Fruit fly (Drosophila melanogaster) whole organism, prepupa: Measurements from ENCODE around the gene MED6.

ENCODE experiments used
- CG10631 ChIP-seq: fragments of 200-800 bp; sonication (Bioruptor generic); optimal IDR thresholded peaks from 2 replicates; lab custom pipeline; 2016; ENCODE audit warnings: missing biosample characterization, missing genetic modification characterization
- CG10669 ChIP-seq: fragments of 200-800 bp; sonication (Bioruptor generic); optimal IDR thresholded peaks from 3 replicates; lab custom pipeline; 2018; ENCODE audit warnings: missing biosample characterization, mild to moderate bottlenecking, missing genetic modification characterization, moderate library complexity
- CG11902 ChIP-seq: fragments of 200-800 bp; sonication (Bioruptor generic); optimal IDR thresholded peaks from 3 replicates; lab custom pipeline; 2016; ENCODE audit warnings: missing biosample characterization, missing genetic modification characterization
- CG15336 ChIP-seq: fragments of 200-800 bp; sonication (Bioruptor generic); IDR thresholded peaks from 2 replicates; pipeline ENCODE4 v1.3.6; 2022; ENCODE audit warnings: missing biosample characterization, missing genetic modification characterization
- CG1621 ChIP-seq: fragments of 200-800 bp; sonication (Bioruptor generic); optimal IDR thresholded peaks from 3 replicates; lab custom pipeline; 2018; ENCODE audit warnings: missing biosample characterization, mild to moderate bottlenecking, missing genetic modification characterization
- CG3032 ChIP-seq: fragments of 200-800 bp; optimal IDR thresholded peaks from 2 replicates; lab custom pipeline; 2019; ENCODE audit warnings: missing biosample characterization, mild to moderate bottlenecking, missing genetic modification characterization, moderate library complexity
- CG31627 ChIP-seq: fragments of 200-800 bp; sonication (Bioruptor generic); optimal IDR thresholded peaks from 3 replicates; lab custom pipeline; 2016; ENCODE audit warnings: missing biosample characterization, missing genetic modification characterization
- CG32006 ChIP-seq: fragments of 200-800 bp; sonication (Bioruptor generic); optimal IDR thresholded peaks from 3 replicates; lab custom pipeline; 2017; ENCODE audit warnings: missing biosample characterization, mild to moderate bottlenecking, missing genetic modification characterization
- CG34406 ChIP-seq: fragments of 200-800 bp; sonication (Bioruptor generic); optimal IDR thresholded peaks from 3 replicates; lab custom pipeline; 2016; ENCODE audit warnings: missing biosample characterization, missing genetic modification characterization
- CG4318 ChIP-seq: fragments of 200-800 bp; sonication (Bioruptor generic); optimal IDR thresholded peaks from 3 replicates; lab custom pipeline; 2017; ENCODE audit warnings: missing biosample characterization, mild to moderate bottlenecking, missing genetic modification characterization
- CG6276 ChIP-seq: fragments of 200-800 bp; sonication (Bioruptor generic); optimal IDR thresholded peaks from 2 replicates; lab custom pipeline; 2017; ENCODE audit warnings: missing biosample characterization, mild to moderate bottlenecking, missing genetic modification characterization
- CG8319 ChIP-seq: fragments of 200-800 bp; sonication (Bioruptor generic); optimal IDR thresholded peaks from 3 replicates; lab custom pipeline; 2016; ENCODE audit warnings: missing biosample characterization, missing genetic modification characterization
- Eip78C ChIP-seq: fragments of 200-800 bp; sonication (Bioruptor generic); peaks from one replicate; lab custom pipeline; 2016; ENCODE audit warnings: missing biosample characterization, missing genetic modification characterization
- Eip93F ChIP-seq: fragments of 200-800 bp; sonication (Bioruptor generic); optimal IDR thresholded peaks from 2 replicates; lab custom pipeline; 2016; ENCODE audit warnings: missing biosample characterization, mild to moderate bottlenecking, missing genetic modification characterization
- Ets96B ChIP-seq: fragments of 200-800 bp; optimal IDR thresholded peaks from 2 replicates; lab custom pipeline; 2019; ENCODE audit warnings: missing biosample characterization, mild to moderate bottlenecking, missing genetic modification characterization, moderate library complexity
- Gug ChIP-seq: fragments of 200-800 bp; sonication (Bioruptor generic); IDR thresholded peaks from 2 replicates; pipeline ENCODE4 v1.3.6; 2022; ENCODE audit warnings: missing biosample characterization, missing genetic modification characterization
- Hr39 ChIP-seq: fragments of 200-800 bp; sonication (Bioruptor generic); optimal IDR thresholded peaks from 2 replicates; lab custom pipeline; 2016; ENCODE audit warnings: missing biosample characterization, missing genetic modification characterization
- Hr4 ChIP-seq: fragments of 200-800 bp; sonication (Bioruptor generic); optimal IDR thresholded peaks from 3 replicates; lab custom pipeline; 2016; ENCODE audit warnings: missing biosample characterization, missing genetic modification characterization
- Sox102F ChIP-seq: fragments of 200-800 bp; sonication (Bioruptor generic); optimal IDR thresholded peaks from 2 replicates; lab custom pipeline; 2016; ENCODE audit warnings: missing biosample characterization, mild to moderate bottlenecking, missing genetic modification characterization
- Sox14 ChIP-seq: fragments of 200-800 bp; sonication (Bioruptor generic); optimal IDR thresholded peaks from 3 replicates; lab custom pipeline; 2016; ENCODE audit warnings: missing biosample characterization, missing genetic modification characterization
- Sox15 ChIP-seq: fragments of 200-800 bp; sonication (Bioruptor generic); optimal IDR thresholded peaks from 3 replicates; lab custom pipeline; 2016; ENCODE audit warnings: missing biosample characterization, missing genetic modification characterization
- acj6 ChIP-seq: fragments of 200-800 bp; sonication (Bioruptor generic); optimal IDR thresholded peaks from 3 replicates; lab custom pipeline; 2016; ENCODE audit warnings: missing biosample characterization, missing genetic modification characterization
- cyc ChIP-seq: fragments of 200-800 bp; sonication (Bioruptor generic); optimal IDR thresholded peaks from 3 replicates; lab custom pipeline; 2016; ENCODE audit warnings: missing biosample characterization, missing genetic modification characterization
- dac ChIP-seq: fragments of 200-800 bp; sonication (Bioruptor generic); optimal IDR thresholded peaks from 2 replicates; lab custom pipeline; 2017; ENCODE audit warnings: missing biosample characterization, mild to moderate bottlenecking, missing genetic modification characterization
- dsx ChIP-seq: fragments of 200-800 bp; optimal IDR thresholded peaks from 3 replicates; lab custom pipeline; 2019; ENCODE audit warnings: missing biosample characterization, mild to moderate bottlenecking, missing genetic modification characterization, moderate library complexity; ENCODE audit not compliant: poor library complexity, severe bottlenecking
- eg ChIP-seq: fragments of 200-800 bp; sonication (Bioruptor generic); IDR thresholded peaks from 3 replicates; pipeline ENCODE4 v1.3.6; 2022; ENCODE audit warnings: missing biosample characterization, missing genetic modification characterization
- esn ChIP-seq: fragments of 200-800 bp; sonication (Bioruptor generic); optimal IDR thresholded peaks from 2 replicates; lab custom pipeline; 2016; ENCODE audit warnings: missing biosample characterization, mild to moderate bottlenecking, missing genetic modification characterization, moderate library complexity
- fd59A ChIP-seq: fragments of 200-800 bp; sonication (Bioruptor generic); optimal IDR thresholded peaks from 2 replicates; lab custom pipeline; 2017; ENCODE audit warnings: missing biosample characterization, mild to moderate bottlenecking, missing genetic modification characterization, missing genetic modification reagents
- fkh ChIP-seq: fragments of 200-800 bp; sonication (Bioruptor generic); optimal IDR thresholded peaks from 3 replicates; lab custom pipeline; 2017; ENCODE audit warnings: missing biosample characterization, mild to moderate bottlenecking, missing genetic modification characterization, moderate library complexity
- ss ChIP-seq, 2 experiments: fragments of 200-800 bp; sonication (Bioruptor generic); optimal IDR thresholded peaks; 2 replicates in 1 of 2; 3 replicates in 1 of 2; lab custom pipeline; 2017 to 2018; ENCODE audit warnings: mild to moderate bottlenecking in 2 of 2, missing biosample characterization in 2 of 2, missing genetic modification characterization in 2 of 2, moderate library complexity in 1 of 2
- svp ChIP-seq: fragments of 200-800 bp; sonication (Bioruptor generic); peaks from one replicate; lab custom pipeline; 2016; ENCODE audit warnings: missing biosample characterization, missing genetic modification characterization
- topi ChIP-seq: fragments of 200-800 bp; sonication (Bioruptor generic); optimal IDR thresholded peaks from 3 replicates; lab custom pipeline; 2016; ENCODE audit warnings: missing biosample characterization, missing genetic modification characterization
- vri ChIP-seq: fragments of 200-800 bp; sonication (Bioruptor generic); optimal IDR thresholded peaks from 3 replicates; lab custom pipeline; 2016; ENCODE audit warnings: missing biosample characterization, mild to moderate bottlenecking, missing genetic modification characterization

The MED6 gene

DNA sequence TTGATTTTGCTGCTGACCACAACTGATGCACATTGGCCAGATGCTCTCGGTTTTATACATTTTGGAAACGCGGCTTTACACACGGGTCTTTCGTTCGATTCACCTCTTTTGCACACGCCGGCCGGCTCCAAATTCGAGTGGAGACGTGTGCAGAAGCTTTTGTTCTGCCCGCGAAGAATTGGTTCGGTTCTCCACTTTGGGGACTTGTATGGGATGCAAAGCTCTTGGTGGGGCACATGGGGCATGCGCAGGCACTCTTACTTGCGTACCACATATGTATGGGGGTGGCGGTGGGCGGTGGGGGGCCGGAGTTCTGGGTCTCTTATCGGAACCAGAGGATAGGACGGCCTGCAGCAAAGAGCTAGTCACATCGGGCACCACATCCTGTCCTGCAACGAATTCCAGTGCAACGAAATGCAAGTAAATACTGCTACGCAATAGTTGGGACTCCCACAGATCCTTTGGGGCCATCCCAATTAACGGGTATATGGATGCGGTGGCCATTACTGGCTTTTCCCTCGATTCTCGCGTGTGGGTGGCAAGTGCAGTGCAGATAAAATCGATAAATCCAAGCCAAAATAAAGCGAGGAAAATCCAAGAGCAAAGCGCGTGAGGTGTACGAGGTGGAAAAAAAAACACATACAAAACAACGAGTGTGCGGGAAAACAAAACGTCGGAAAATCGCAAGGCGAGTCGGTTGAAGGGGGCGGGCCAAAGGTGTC is 15.7 kb upstream of the MED6 start, which contains the start of the genes MtnA and CG8500:
MtnA (minus strand) TSS at position 30 of the 722 bp plus-strand sequence.
CG8500 (plus strand) TSS at position 313 of the 722 bp plus-strand sequence.
- TF ChIP-seq svp (GFP tag; lab: Kevin White, UChicago) (peak; percentile 70), CG15336 (GFP tag; lab: Robert Waterston, UW) (0 out of 2 replicates have a peak, but pooled peaks have one; percentile 16), dac (no peak), ss (GFP tag; optimal IDR thresholded peaks at IDR 0.05; lab: Kevin White, UChicago) (peak in 1 of 2 experiments; percentile 18)

DNA sequence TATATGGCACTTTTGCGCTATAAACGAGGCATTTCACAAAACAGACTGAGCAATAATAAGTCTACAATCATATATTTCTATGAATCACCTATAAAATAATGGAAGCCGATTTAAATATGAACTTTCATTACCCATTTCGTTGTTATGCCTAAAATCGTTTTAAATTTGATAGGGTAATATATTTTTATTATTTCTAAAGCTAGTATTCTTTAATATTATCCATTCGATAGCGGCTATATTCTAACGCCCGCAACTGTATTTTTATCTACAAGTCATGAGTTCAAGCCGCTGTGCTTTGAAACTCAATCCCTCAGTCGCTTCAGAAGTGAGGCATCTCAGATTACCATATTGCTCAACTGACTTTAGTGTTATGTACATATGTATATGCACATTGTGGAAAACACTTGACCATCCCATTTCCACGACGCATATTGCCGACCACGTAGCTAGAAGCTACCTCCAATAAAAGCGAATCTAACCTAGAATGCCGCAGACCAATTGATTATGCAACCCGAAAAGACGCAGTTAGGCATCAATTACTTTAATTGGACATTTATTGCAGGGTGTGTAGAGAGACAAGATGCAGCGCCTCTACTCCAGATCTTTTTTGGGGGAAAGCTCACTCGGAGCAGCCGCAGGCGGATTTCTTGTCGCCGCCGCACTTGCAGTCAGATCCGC is 14.6 kb upstream of the MED6 start:
- peak; percentile 78 for TF ChIP-seq svp (GFP tag; lab: Kevin White, UChicago)
- peak; percentile 9 for TF ChIP-seq Ets96B (tag; lab: Kevin White, UChicago)
- no peak for TF ChIP-seq fkh
- no peak for TF ChIP-seq CG10669 (GFP tag; lab: Kevin White, UChicago)
- no peak for TF ChIP-seq Sox102F
- no peak for TF ChIP-seq dsx (GFP tag; lab: Kevin White, UChicago)
- TF ChIP-seq esn (GFP tag; lab: Kevin White, UChicago), result peak; percentile 7
- no peak for TF ChIP-seq Eip93F
- peak; percentile 0 for TF ChIP-seq Hr4
- TF ChIP-seq acj6 (GFP tag; lab: Kevin White, UChicago), result peak; percentile 5
- no peak for TF ChIP-seq CG8319 (GFP tag; lab: Kevin White, UChicago)
- no peak for TF ChIP-seq Sox14
- peak; percentile 23 for TF ChIP-seq vri (GFP tag; lab: Kevin White, UChicago)
- no peak for TF ChIP-seq ss (GFP tag; optimal IDR thresholded peaks at IDR 0.05; lab: Kevin White, UChicago)
- no peak for TF ChIP-seq Sox15 (GFP tag; lab: Kevin White, UChicago)
- no peak for TF ChIP-seq Hr39 (GFP tag; lab: Kevin White, UChicago)
- peak; percentile 55 for TF ChIP-seq Eip78C (GFP tag; lab: Kevin White, UChicago)
- peak; percentile 42 for TF ChIP-seq CG15336 (GFP tag; lab: Robert Waterston, UW)
- no peak for TF ChIP-seq CG6276
- TF ChIP-seq eg (GFP tag; lab: Robert Waterston, UW), result peak; percentile 36; the same call in 1 of the 3 replicates
- peak; percentile 41 for TF ChIP-seq CG32006
- no peak for TF ChIP-seq CG3032 (tag; lab: Kevin White, UChicago)
- no peak for TF ChIP-seq CG34406 (GFP tag; lab: Kevin White, UChicago)
- no peak for TF ChIP-seq CG11902 (GFP tag; lab: Kevin White, UChicago)
- peak; percentile 32 for TF ChIP-seq CG10631 (GFP tag; lab: Kevin White, UChicago)

DNA sequence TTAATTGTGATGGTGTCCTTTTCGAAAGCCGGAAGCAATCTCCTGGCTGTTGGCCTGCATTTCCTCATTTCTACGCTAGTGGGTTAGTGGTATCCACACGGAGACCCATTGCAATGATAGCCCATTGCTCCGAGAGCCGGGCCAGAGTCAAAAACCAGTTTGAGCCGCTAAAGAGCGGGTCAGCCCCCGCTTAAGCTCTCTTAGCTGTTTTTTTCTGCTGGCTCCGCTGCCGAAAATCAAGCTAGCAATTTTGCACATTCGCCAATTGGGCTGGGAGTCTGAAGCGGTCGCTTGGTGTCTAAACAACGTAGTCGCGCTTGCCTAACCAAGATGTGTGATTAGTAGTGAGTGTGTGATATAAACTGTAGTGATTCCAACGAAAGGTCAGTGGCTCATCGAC is 11.0 kb upstream of the MED6 start, which contains the start of gene CG12947:
CG12947 (plus strand) TSS at position 301 of the 400 bp plus-strand sequence.
- TF ChIP-seq CG1621 (tag; lab: Kevin White, UChicago), result peak; percentile 1
- peak; percentile 12 for TF ChIP-seq CG6276
- TF ChIP-seq CG10669 (GFP tag; lab: Kevin White, UChicago), result no peak
- no peak for TF ChIP-seq fkh
- no peak for TF ChIP-seq Hr4
- TF ChIP-seq CG31627 (GFP tag; lab: Kevin White, UChicago), result no peak
- no peak for TF ChIP-seq CG4318
- peak; percentile 27; the same call in 1 of the 2 replicates for TF ChIP-seq CG15336 (GFP tag; lab: Robert Waterston, UW)
- no peak for TF ChIP-seq cyc
- TF ChIP-seq Ets96B (tag; lab: Kevin White, UChicago), result no peak
- no peak for TF ChIP-seq topi (GFP tag; lab: Kevin White, UChicago)
- TF ChIP-seq eg (GFP tag; lab: Robert Waterston, UW), result 0 out of 3 replicates have a peak, but pooled peaks have one; percentile 22
- no peak for TF ChIP-seq Gug
- TF ChIP-seq fd59A (GFP tag; lab: Kevin White, UChicago), result no peak
- TF ChIP-seq Eip78C (GFP tag; lab: Kevin White, UChicago), result peak; percentile 65
